Fruit fly (Drosophila melanogaster) whole organism, prepupa: ENCODE data around the gene CG5274.

Experiments
- CG10631 ChIP-seq: fragments of 200-800 bp; sonication (Bioruptor generic); optimal IDR thresholded peaks from 2 replicates; lab custom pipeline; 2016; ENCODE audit warnings: missing biosample characterization, missing genetic modification characterization
- CG10669 ChIP-seq: fragments of 200-800 bp; sonication (Bioruptor generic); optimal IDR thresholded peaks from 3 replicates; lab custom pipeline; 2018; ENCODE audit warnings: missing biosample characterization, mild to moderate bottlenecking, missing genetic modification characterization, moderate library complexity
- CG11294 ChIP-seq: fragments of 200-800 bp; sonication (Bioruptor generic); IDR thresholded peaks from 2 replicates; pipeline ENCODE4 v1.3.6; 2022; ENCODE audit warnings: missing biosample characterization, missing genetic modification characterization
- CG11762 ChIP-seq: fragments of 200-800 bp; sonication (Bioruptor generic); optimal IDR thresholded peaks from 3 replicates; lab custom pipeline; 2016; ENCODE audit warnings: missing biosample characterization, missing genetic modification characterization; ENCODE audit not compliant: insufficient read depth
- CG11902 ChIP-seq: fragments of 200-800 bp; sonication (Bioruptor generic); optimal IDR thresholded peaks from 3 replicates; lab custom pipeline; 2016; ENCODE audit warnings: missing biosample characterization, missing genetic modification characterization
- CG15336 ChIP-seq: fragments of 200-800 bp; sonication (Bioruptor generic); IDR thresholded peaks from 2 replicates; pipeline ENCODE4 v1.3.6; 2022; ENCODE audit warnings: missing biosample characterization, missing genetic modification characterization
- CG16779 ChIP-seq: fragments of 200-800 bp; sonication (Bioruptor generic); optimal IDR thresholded peaks from 3 replicates; lab custom pipeline; 2017; ENCODE audit warnings: missing biosample characterization, mild to moderate bottlenecking, missing genetic modification characterization
- CG3032 ChIP-seq: fragments of 200-800 bp; optimal IDR thresholded peaks from 2 replicates; lab custom pipeline; 2019; ENCODE audit warnings: missing biosample characterization, mild to moderate bottlenecking, missing genetic modification characterization, moderate library complexity
- CG31627 ChIP-seq: fragments of 200-800 bp; sonication (Bioruptor generic); optimal IDR thresholded peaks from 3 replicates; lab custom pipeline; 2016; ENCODE audit warnings: missing biosample characterization, missing genetic modification characterization
- CG32006 ChIP-seq: fragments of 200-800 bp; sonication (Bioruptor generic); optimal IDR thresholded peaks from 3 replicates; lab custom pipeline; 2017; ENCODE audit warnings: missing biosample characterization, mild to moderate bottlenecking, missing genetic modification characterization
- CG34406 ChIP-seq: fragments of 200-800 bp; sonication (Bioruptor generic); optimal IDR thresholded peaks from 3 replicates; lab custom pipeline; 2016; ENCODE audit warnings: missing biosample characterization, missing genetic modification characterization
- CG3919 ChIP-seq: fragments of 200-800 bp; sonication (Bioruptor generic); optimal IDR thresholded peaks from 3 replicates; lab custom pipeline; 2016; ENCODE audit warnings: missing biosample characterization, missing genetic modification characterization
- CG4318 ChIP-seq: fragments of 200-800 bp; sonication (Bioruptor generic); optimal IDR thresholded peaks from 3 replicates; lab custom pipeline; 2017; ENCODE audit warnings: missing biosample characterization, mild to moderate bottlenecking, missing genetic modification characterization
- CG6163 ChIP-seq: fragments of 200-800 bp; sonication (Bioruptor generic); IDR thresholded peaks from 3 replicates; pipeline ENCODE4 v1.3.6; 2022; ENCODE audit warnings: missing biosample characterization, missing genetic modification characterization
- CG6276 ChIP-seq: fragments of 200-800 bp; sonication (Bioruptor generic); optimal IDR thresholded peaks from 2 replicates; lab custom pipeline; 2017; ENCODE audit warnings: missing biosample characterization, mild to moderate bottlenecking, missing genetic modification characterization
- CG6792 ChIP-seq: fragments of 200-800 bp; sonication (Bioruptor generic); optimal IDR thresholded peaks from 3 replicates; lab custom pipeline; 2016; ENCODE audit warnings: missing biosample characterization, missing genetic modification characterization
- CG6808 ChIP-seq: fragments of 200-800 bp; sonication (Bioruptor generic); optimal IDR thresholded peaks from 3 replicates; lab custom pipeline; 2017; ENCODE audit warnings: missing biosample characterization, missing genetic modification characterization, mild to moderate bottlenecking, moderate library complexity, missing genetic modification reagents
- CG7368 ChIP-seq: fragments of 200-800 bp; sonication (Bioruptor generic); optimal IDR thresholded peaks from 3 replicates; lab custom pipeline; 2016; ENCODE audit warnings: missing biosample characterization, missing genetic modification characterization
- CG8119 ChIP-seq: fragments of 200-800 bp; sonication (Bioruptor generic); IDR thresholded peaks from 3 replicates; pipeline ENCODE4 v1.3.6; 2022; ENCODE audit warnings: missing biosample characterization, missing genetic modification characterization
- CG8319 ChIP-seq: fragments of 200-800 bp; sonication (Bioruptor generic); optimal IDR thresholded peaks from 3 replicates; lab custom pipeline; 2016; ENCODE audit warnings: missing biosample characterization, missing genetic modification characterization
- CG8632 ChIP-seq: fragments of 200-800 bp; sonication (Bioruptor generic); optimal IDR thresholded peaks from 3 replicates; lab custom pipeline; 2016; ENCODE audit warnings: missing biosample characterization, missing genetic modification characterization
- CG9139 ChIP-seq: fragments of 200-800 bp; sonication (Bioruptor generic); optimal IDR thresholded peaks from 3 replicates; lab custom pipeline; 2017; ENCODE audit warnings: missing biosample characterization, mild to moderate bottlenecking, missing genetic modification characterization
- Eip75B ChIP-seq: fragments of 200-800 bp; sonication (Bioruptor generic); optimal IDR thresholded peaks from 3 replicates; lab custom pipeline; 2016; ENCODE audit warnings: missing biosample characterization, missing genetic modification characterization
- Eip78C ChIP-seq: fragments of 200-800 bp; sonication (Bioruptor generic); peaks from one replicate; lab custom pipeline; 2016; ENCODE audit warnings: missing biosample characterization, missing genetic modification characterization
- Eip93F ChIP-seq: fragments of 200-800 bp; sonication (Bioruptor generic); optimal IDR thresholded peaks from 2 replicates; lab custom pipeline; 2016; ENCODE audit warnings: missing biosample characterization, mild to moderate bottlenecking, missing genetic modification characterization
- Gug ChIP-seq: fragments of 200-800 bp; sonication (Bioruptor generic); IDR thresholded peaks from 2 replicates; pipeline ENCODE4 v1.3.6; 2022; ENCODE audit warnings: missing biosample characterization, missing genetic modification characterization
- Hr38 ChIP-seq: sonication (Bioruptor generic); optimal IDR thresholded peaks from 2 replicates; lab custom pipeline; 2016; ENCODE audit warnings: missing biosample characterization, missing genetic modification characterization
- Hr4 ChIP-seq: fragments of 200-800 bp; sonication (Bioruptor generic); optimal IDR thresholded peaks from 3 replicates; lab custom pipeline; 2016; ENCODE audit warnings: missing biosample characterization, missing genetic modification characterization
- Lpt ChIP-seq: fragments of 200-800 bp; sonication (Bioruptor generic); optimal IDR thresholded peaks from 3 replicates; lab custom pipeline; 2016; ENCODE audit warnings: missing biosample characterization, missing genetic modification characterization
- Met ChIP-seq: fragments of 200-800 bp; sonication (Bioruptor generic); optimal IDR thresholded peaks from 3 replicates; lab custom pipeline; 2016; ENCODE audit warnings: missing biosample characterization, missing genetic modification characterization
- OdsH ChIP-seq: fragments of 200-800 bp; sonication (Bioruptor generic); optimal IDR thresholded peaks from 3 replicates; lab custom pipeline; 2016; ENCODE audit warnings: missing biosample characterization, missing genetic modification characterization
- Smox ChIP-seq: fragments of 200-800 bp; sonication (Bioruptor generic); optimal IDR thresholded peaks from 3 replicates; lab custom pipeline; 2016; ENCODE audit warnings: missing biosample characterization, missing genetic modification characterization
- Sox14 ChIP-seq: fragments of 200-800 bp; sonication (Bioruptor generic); optimal IDR thresholded peaks from 3 replicates; lab custom pipeline; 2016; ENCODE audit warnings: missing biosample characterization, missing genetic modification characterization
- achi ChIP-seq: fragments of 200-800 bp; sonication (Bioruptor generic); optimal IDR thresholded peaks from 3 replicates; lab custom pipeline; 2016; ENCODE audit warnings: missing biosample characterization, missing genetic modification characterization
- acj6 ChIP-seq: fragments of 200-800 bp; sonication (Bioruptor generic); optimal IDR thresholded peaks from 3 replicates; lab custom pipeline; 2016; ENCODE audit warnings: missing biosample characterization, missing genetic modification characterization
- cyc ChIP-seq: fragments of 200-800 bp; sonication (Bioruptor generic); optimal IDR thresholded peaks from 3 replicates; lab custom pipeline; 2016; ENCODE audit warnings: missing biosample characterization, missing genetic modification characterization
- dac ChIP-seq: fragments of 200-800 bp; sonication (Bioruptor generic); optimal IDR thresholded peaks from 2 replicates; lab custom pipeline; 2017; ENCODE audit warnings: missing biosample characterization, mild to moderate bottlenecking, missing genetic modification characterization
- dsx ChIP-seq: fragments of 200-800 bp; optimal IDR thresholded peaks from 3 replicates; lab custom pipeline; 2019; ENCODE audit warnings: missing biosample characterization, mild to moderate bottlenecking, missing genetic modification characterization, moderate library complexity; ENCODE audit not compliant: poor library complexity, severe bottlenecking
- eg ChIP-seq: fragments of 200-800 bp; sonication (Bioruptor generic); IDR thresholded peaks from 3 replicates; pipeline ENCODE4 v1.3.6; 2022; ENCODE audit warnings: missing biosample characterization, missing genetic modification characterization
- fd59A ChIP-seq: fragments of 200-800 bp; sonication (Bioruptor generic); optimal IDR thresholded peaks from 2 replicates; lab custom pipeline; 2017; ENCODE audit warnings: missing biosample characterization, mild to moderate bottlenecking, missing genetic modification characterization, missing genetic modification reagents
- fd85E ChIP-seq: fragments of 200-800 bp; sonication (Bioruptor generic); optimal IDR thresholded peaks from 3 replicates; lab custom pipeline; 2016; ENCODE audit warnings: missing biosample characterization, missing genetic modification characterization
- fkh ChIP-seq: fragments of 200-800 bp; sonication (Bioruptor generic); optimal IDR thresholded peaks from 3 replicates; lab custom pipeline; 2017; ENCODE audit warnings: missing biosample characterization, mild to moderate bottlenecking, missing genetic modification characterization, moderate library complexity
- lz ChIP-seq: fragments of 200-800 bp; sonication (Bioruptor generic); optimal IDR thresholded peaks from 3 replicates; lab custom pipeline; 2016; ENCODE audit warnings: missing biosample characterization, missing genetic modification characterization
- pdm3 ChIP-seq: fragments of 200-800 bp; sonication (Bioruptor generic); optimal IDR thresholded peaks from 3 replicates; lab custom pipeline; 2016; ENCODE audit warnings: missing biosample characterization, missing genetic modification characterization
- salr ChIP-seq, 2 experiments: fragments of 200-800 bp; sonication (Bioruptor generic); optimal IDR thresholded peaks; 3 replicates each; lab custom pipeline; 2016 to 2018; ENCODE audit warnings: missing biosample characterization in 2 of 2, missing genetic modification characterization in 2 of 2, mild to moderate bottlenecking in 1 of 2
- spab ChIP-seq: fragments of 200-800 bp; sonication (Bioruptor generic); optimal IDR thresholded peaks from 2 replicates; lab custom pipeline; 2017; ENCODE audit warnings: missing biosample characterization, mild to moderate bottlenecking, missing genetic modification characterization, missing genetic modification reagents
- ss ChIP-seq, 2 experiments: fragments of 200-800 bp; sonication (Bioruptor generic); optimal IDR thresholded peaks; 2 replicates in 1 of 2; 3 replicates in 1 of 2; lab custom pipeline; 2017 to 2018; ENCODE audit warnings: mild to moderate bottlenecking in 2 of 2, missing biosample characterization in 2 of 2, missing genetic modification characterization in 2 of 2, moderate library complexity in 1 of 2
- svp ChIP-seq: fragments of 200-800 bp; sonication (Bioruptor generic); peaks from one replicate; lab custom pipeline; 2016; ENCODE audit warnings: missing biosample characterization, missing genetic modification characterization
- vri ChIP-seq: fragments of 200-800 bp; sonication (Bioruptor generic); optimal IDR thresholded peaks from 3 replicates; lab custom pipeline; 2016; ENCODE audit warnings: missing biosample characterization, mild to moderate bottlenecking, missing genetic modification characterization

The CG5274 gene

DNA sequence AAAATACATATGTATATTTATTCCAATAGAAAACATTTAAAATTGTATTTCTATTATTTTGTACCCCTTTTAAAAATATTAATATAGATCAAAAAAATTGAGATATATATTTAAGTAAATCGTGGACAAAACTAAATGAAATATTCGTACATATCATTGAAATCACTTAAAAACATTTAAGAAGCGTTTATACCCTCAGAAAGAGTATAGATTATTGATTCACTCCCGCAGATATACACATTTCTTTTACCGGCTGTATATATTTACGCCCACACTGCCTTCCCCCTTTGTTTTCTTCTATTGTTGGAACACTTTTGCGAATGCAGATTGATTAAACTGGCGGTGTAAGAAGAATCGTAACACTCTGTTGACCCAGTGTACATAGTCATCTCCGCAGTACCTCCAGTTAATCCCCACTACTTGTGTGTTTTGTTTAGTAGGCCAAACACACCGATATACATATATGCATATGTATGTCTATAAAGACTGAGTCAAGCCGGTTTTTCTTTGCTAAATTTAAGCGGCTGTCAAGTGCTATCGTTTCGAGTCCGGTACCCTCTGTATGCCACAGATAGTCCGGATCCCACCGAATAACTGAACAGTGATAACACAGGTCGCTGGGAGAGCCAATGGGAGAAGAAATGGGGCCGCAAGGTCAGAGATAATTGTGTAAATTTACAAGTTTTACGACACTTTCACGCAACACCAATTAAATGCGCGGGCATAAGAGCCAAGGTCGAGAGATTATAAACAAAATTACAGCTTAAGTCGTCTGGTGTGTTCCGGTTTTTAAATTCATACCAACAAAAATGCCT is 44.2 kb upstream of the CG5274 start (continued):
- TF ChIP-seq Hr4 (GFP tag; lab: Kevin White, UChicago) (peak; percentile 34), CG16779 (tag; lab: Kevin White, UChicago) (no peak), CG15336 (GFP tag; lab: Robert Waterston, UW) (peak; percentile 65), fd85E (GFP tag; lab: Kevin White, UChicago) (no peak), CG34406 (GFP tag; lab: Kevin White, UChicago) (peak; percentile 5), vri (GFP tag; lab: Kevin White, UChicago) (no peak), CG3919 (GFP tag; lab: Kevin White, UChicago) (peak; percentile 35), CG8319 (GFP tag; lab: Kevin White, UChicago) (no peak), Sox14 (GFP tag; lab: Kevin White, UChicago) (peak; percentile 25), CG6808 (no peak), OdsH (GFP tag; lab: Kevin White, UChicago) (peak; percentile 1), acj6 (GFP tag; lab: Kevin White, UChicago) (peak; percentile 38), eg (peak; percentile 35; the same call in 1 of the 3 replicates), Met (no peak), lz (GFP tag; lab: Kevin White, UChicago) (no peak), CG4318 (GFP tag; lab: Kevin White, UChicago) (no peak), CG8632 (GFP tag; lab: Kevin White, UChicago) (no peak), Smox (no peak), CG31627 (no peak), CG3032 (tag; lab: Kevin White, UChicago) (peak; percentile 49), pdm3 (GFP tag; lab: Kevin White, UChicago) (peak; percentile 18), CG10631 (GFP tag; lab: Kevin White, UChicago) (peak; percentile 12), fd59A (no peak), CG32006 (peak; percentile 22), Gug (no peak), CG11902 (no peak), Hr38 (no peak), CG9139 (GFP tag; lab: Kevin White, UChicago) (no peak), CG7368 (GFP tag; lab: Kevin White, UChicago) (no peak), Eip93F (no peak), fkh (peak; percentile 96), CG11762 (peak; percentile 0), spab (no peak), dsx (GFP tag; lab: Kevin White, UChicago) (peak; percentile 5)

dm6 chr3L:20470991-20471498 is 43.6 kb upstream of the CG5274 start:
- peak; percentile 76 for TF ChIP-seq CG15336 (GFP tag; lab: Robert Waterston, UW)
- no peak for TF ChIP-seq ss (GFP tag; optimal IDR thresholded peaks at IDR 0.05; lab: Kevin White, UChicago)
- TF ChIP-seq salr (GFP tag; optimal IDR thresholded peaks at IDR 0.05; lab: Kevin White, UChicago), result peak in 1 of 2 experiments; percentile 42
- TF ChIP-seq Hr38, result no peak
- peak; percentile 49; the same call in 2 of the 3 replicates for TF ChIP-seq CG8119 (GFP tag; lab: Robert Waterston, UW)
- TF ChIP-seq cyc (GFP tag; lab: Kevin White, UChicago), result no peak
- TF ChIP-seq CG6792 (GFP tag; lab: Kevin White, UChicago), result peak; percentile 9
- no peak for TF ChIP-seq fkh
- TF ChIP-seq dac (GFP tag; lab: Kevin White, UChicago), result peak; percentile 12
- TF ChIP-seq Eip93F, result no peak
- peak; percentile 22 for TF ChIP-seq CG7368 (GFP tag; lab: Kevin White, UChicago)
- TF ChIP-seq CG6163 (GFP tag; lab: Robert Waterston, UW), result peak; percentile 81
- TF ChIP-seq CG10669 (GFP tag; lab: Kevin White, UChicago), result peak; percentile 38
- TF ChIP-seq vri (GFP tag; lab: Kevin White, UChicago), result no peak
- no peak for TF ChIP-seq svp (GFP tag; lab: Kevin White, UChicago)
- TF ChIP-seq OdsH (GFP tag; lab: Kevin White, UChicago), result peak; percentile 39
- TF ChIP-seq CG6276 (GFP tag; lab: Kevin White, UChicago), result peak; percentile 50
- TF ChIP-seq CG4318 (GFP tag; lab: Kevin White, UChicago), result peak; percentile 6
- peak; percentile 37 for TF ChIP-seq fd59A
- no peak for TF ChIP-seq pdm3 (GFP tag; lab: Kevin White, UChicago)
- no peak for TF ChIP-seq CG8319 (GFP tag; lab: Kevin White, UChicago)
- TF ChIP-seq Eip78C (GFP tag; lab: Kevin White, UChicago), result peak; percentile 75
- peak; percentile 1 for TF ChIP-seq Lpt
- TF ChIP-seq CG11902, result no peak
- TF ChIP-seq Eip75B (GFP tag; lab: Kevin White, UChicago), result no peak
- TF ChIP-seq CG11294, result peak; percentile 49; the same call in 1 of the 2 replicates
- TF ChIP-seq achi (GFP tag; lab: Kevin White, UChicago), result no peak
- no peak for TF ChIP-seq Sox14 (GFP tag; lab: Kevin White, UChicago)
